Fruit fly (Drosophila melanogaster) whole organism, embryonic: ENCODE data around the gene MED15.

Experiments
- B-H1 ChIP-seq: fragments of 200-800 bp; sonication (Bioruptor generic); IDR thresholded peaks from 3 replicates; pipeline ENCODE4 v1.3.6; 2022; ENCODE audit warnings: missing biosample characterization, missing genetic modification characterization
- CG10565 ChIP-seq: fragments of 200-800 bp; sonication (Bioruptor generic); optimal IDR thresholded peaks from 3 replicates; lab custom pipeline; 2016; ENCODE audit warnings: missing biosample characterization, mild to moderate bottlenecking, missing genetic modification characterization
- CG11456 ChIP-seq: fragments of 200-800 bp; sonication (Bioruptor generic); IDR thresholded peaks from 3 replicates; pipeline ENCODE4 v1.3.6; 2022; ENCODE audit warnings: missing biosample characterization, missing genetic modification characterization
- CG11504 ChIP-seq: fragments of 200-800 bp; sonication (Bioruptor generic); optimal IDR thresholded peaks from 3 replicates; lab custom pipeline; 2019; ENCODE audit warnings: missing biosample characterization, mild to moderate bottlenecking, missing genetic modification characterization, moderate library complexity
- CG12299 ChIP-seq: fragments of 200-800 bp; sonication (Bioruptor generic); optimal IDR thresholded peaks from 2 replicates; lab custom pipeline; 2018; ENCODE audit warnings: missing biosample characterization, mild to moderate bottlenecking, missing genetic modification characterization
- CG12744 ChIP-seq: fragments of 200-800 bp; sonication (Bioruptor generic); optimal IDR thresholded peaks from 2 replicates; lab custom pipeline; 2016; ENCODE audit warnings: missing biosample characterization, missing genetic modification characterization
- CG12942 ChIP-seq: fragments of 200-800 bp; sonication (Bioruptor generic); optimal IDR thresholded peaks from 3 replicates; lab custom pipeline; 2016; ENCODE audit warnings: missing biosample characterization, missing genetic modification characterization
- CG13287 ChIP-seq: fragments of 200-800 bp; sonication (Bioruptor generic); IDR thresholded peaks from 2 replicates; pipeline ENCODE4 v1.3.6; 2022; ENCODE audit warnings: missing biosample characterization, missing genetic modification characterization; ENCODE audit not compliant: partially characterized antibody
- CG13296 ChIP-seq: fragments of 200-800 bp; sonication (Bioruptor generic); optimal IDR thresholded peaks from 3 replicates; lab custom pipeline; 2018; ENCODE audit warnings: missing biosample characterization, mild to moderate bottlenecking, missing genetic modification characterization
- CG13775 ChIP-seq: fragments of 200-800 bp; sonication (Bioruptor generic); optimal IDR thresholded peaks from 3 replicates; lab custom pipeline; 2017; ENCODE audit warnings: missing biosample characterization, mild to moderate bottlenecking, missing genetic modification characterization
- CG17186 ChIP-seq: fragments of 200-800 bp; sonication (Bioruptor generic); optimal IDR thresholded peaks from 3 replicates; lab custom pipeline; 2017; ENCODE audit warnings: missing biosample characterization, missing genetic modification reagents, missing genetic modification characterization
- CG17359 ChIP-seq: fragments of 200-800 bp; sonication (Bioruptor generic); optimal IDR thresholded peaks from 3 replicates; lab custom pipeline; 2018; ENCODE audit warnings: missing biosample characterization, mild to moderate bottlenecking, missing genetic modification characterization, moderate library complexity
- CG17912 ChIP-seq: fragments of 200-800 bp; sonication (Bioruptor generic); optimal IDR thresholded peaks from 2 replicates; lab custom pipeline; 2018; ENCODE audit warnings: missing biosample characterization, mild to moderate bottlenecking, missing genetic modification characterization
- CG1832 ChIP-seq: fragments of 200-800 bp; sonication (Bioruptor generic); optimal IDR thresholded peaks from 2 replicates; lab custom pipeline; 2017; ENCODE audit warnings: missing biosample characterization, mild to moderate bottlenecking, missing genetic modification characterization, inconsistent platforms
- CG2202 ChIP-seq: fragments of 200-800 bp; sonication (Bioruptor generic); optimal IDR thresholded peaks from 2 replicates; lab custom pipeline; 2018; ENCODE audit warnings: missing biosample characterization, mild to moderate bottlenecking, missing genetic modification characterization
- CG2678 ChIP-seq: fragments of 200-800 bp; sonication (Bioruptor generic); optimal IDR thresholded peaks from 3 replicates; lab custom pipeline; 2019; ENCODE audit warnings: missing biosample characterization, mild to moderate bottlenecking, missing genetic modification characterization, moderate library complexity
- CG2875 ChIP-seq: fragments of 200-800 bp; sonication (Bioruptor generic); optimal IDR thresholded peaks from 2 replicates; lab custom pipeline; 2017; ENCODE audit warnings: missing biosample characterization, mild to moderate bottlenecking, missing genetic modification characterization, missing genetic modification reagents
- CG30431 ChIP-seq: fragments of 200-800 bp; sonication (Bioruptor generic); optimal IDR thresholded peaks from 2 replicates; lab custom pipeline; 2017; ENCODE audit warnings: missing biosample characterization, missing genetic modification characterization
- CG31224 ChIP-seq: fragments of 200-800 bp; sonication (Bioruptor generic); IDR thresholded peaks from 2 replicates; pipeline ENCODE4 v1.3.6; 2022; ENCODE audit warnings: missing biosample characterization, missing genetic modification characterization
- CG31388 ChIP-seq: fragments of 200-800 bp; sonication (Bioruptor generic); optimal IDR thresholded peaks from 2 replicates; lab custom pipeline; 2016; ENCODE audit warnings: missing biosample characterization, missing genetic modification characterization
- CG3281 ChIP-seq: fragments of 200-800 bp; sonication (Bioruptor generic); optimal IDR thresholded peaks from 3 replicates; lab custom pipeline; 2017; ENCODE audit warnings: missing biosample characterization, mild to moderate bottlenecking, missing genetic modification characterization
- CG4282 ChIP-seq: fragments of 200-800 bp; sonication (Bioruptor generic); optimal IDR thresholded peaks from 2 replicates; lab custom pipeline; 2016; ENCODE audit warnings: missing biosample characterization, missing genetic modification characterization
- CG7372 ChIP-seq: fragments of 200-800 bp; sonication (Bioruptor generic); IDR thresholded peaks from 2 replicates; pipeline ENCODE4 v1.3.6; 2022; ENCODE audit warnings: missing biosample characterization, missing genetic modification characterization
- CG7745 ChIP-seq: fragments of 200-800 bp; sonication (Bioruptor generic); optimal IDR thresholded peaks from 2 replicates; lab custom pipeline; 2018; ENCODE audit warnings: missing biosample characterization, mild to moderate bottlenecking, missing genetic modification characterization, moderate library complexity
- CHES-1-like ChIP-seq: fragments of 200-800 bp; sonication (Bioruptor generic); optimal IDR thresholded peaks from 2 replicates; lab custom pipeline; 2016; ENCODE audit warnings: missing biosample characterization, missing genetic modification characterization
- CoRest ChIP-seq: fragments of 200-800 bp; sonication (Bioruptor generic); optimal IDR thresholded peaks from 3 replicates; lab custom pipeline; 2018; ENCODE audit warnings: missing biosample characterization, mild to moderate bottlenecking, missing genetic modification characterization, moderate library complexity
- D ChIP-seq, 2 experiments: fragments of 200-800 bp in 1 of 2; fragments of >200 bp in 1 of 2; sonication (Bioruptor generic) in 1 of 2; optimal IDR thresholded peaks; 2 replicates in 1 of 2; 3 replicates in 1 of 2; lab custom pipeline; 2017; ENCODE audit warnings: mild to moderate bottlenecking in 1 of 2, missing biosample characterization in 1 of 2, missing genetic modification characterization in 1 of 2, missing genetic modification reagents in 1 of 2
- Doc3 ChIP-seq: fragments of 200-800 bp; sonication (Bioruptor generic); IDR thresholded peaks from 3 replicates; pipeline ENCODE4 v1.3.6; 2022; ENCODE audit warnings: missing biosample characterization, missing genetic modification characterization; ENCODE audit not compliant: partially characterized antibody
- Ets97D ChIP-seq: fragments of 200-800 bp; sonication (Bioruptor generic); optimal IDR thresholded peaks from 3 replicates; lab custom pipeline; 2016; ENCODE audit warnings: missing biosample characterization, missing genetic modification characterization
- Fer2 ChIP-seq: fragments of 200-800 bp; sonication (Bioruptor generic); optimal IDR thresholded peaks from 2 replicates; lab custom pipeline; 2018; ENCODE audit warnings: missing biosample characterization, mild to moderate bottlenecking, missing genetic modification characterization, moderate library complexity
- Gsc ChIP-seq: fragments of 200-800 bp; sonication (Bioruptor generic); IDR thresholded peaks from 2 replicates; pipeline ENCODE4 v1.3.6; 2022; ENCODE audit warnings: missing biosample characterization, missing genetic modification characterization
- HLHmδ ChIP-seq: fragments of 200-800 bp; sonication (Bioruptor generic); optimal IDR thresholded peaks from 2 replicates; lab custom pipeline; 2018; ENCODE audit warnings: missing biosample characterization, mild to moderate bottlenecking, missing genetic modification characterization, moderate library complexity
- Kr ChIP-seq: fragments of 200-800 bp; sonication (Bioruptor generic); optimal IDR thresholded peaks from 2 replicates; lab custom pipeline; 2017; ENCODE audit warnings: missing biosample characterization, mild to moderate bottlenecking, missing genetic modification characterization
- Lhr ChIP-seq: fragments of 200-800 bp; sonication (Bioruptor generic); optimal IDR thresholded peaks from 3 replicates; lab custom pipeline; 2017; ENCODE audit warnings: mild to moderate bottlenecking, missing biosample characterization, missing genetic modification reagents, missing genetic modification characterization
- Meics ChIP-seq: fragments of 200-800 bp; sonication (Bioruptor generic); optimal IDR thresholded peaks from 2 replicates; lab custom pipeline; 2017; ENCODE audit warnings: missing biosample characterization, mild to moderate bottlenecking, missing genetic modification characterization
- NC2β ChIP-seq: fragments of 200-800 bp; sonication (Bioruptor generic); optimal IDR thresholded peaks from 2 replicates; lab custom pipeline; 2016; ENCODE audit warnings: missing biosample characterization, missing genetic modification characterization
- Sry-β ChIP-seq: fragments of 200-800 bp; sonication (Bioruptor generic); optimal IDR thresholded peaks from 2 replicates; lab custom pipeline; 2018; ENCODE audit warnings: missing biosample characterization, mild to moderate bottlenecking, missing genetic modification characterization, moderate library complexity
- bsh ChIP-seq, 2 experiments: fragments of 200-800 bp; sonication (Bioruptor generic); optimal IDR thresholded peaks; 2 replicates each; lab custom pipeline; 2017 to 2018; ENCODE audit warnings: mild to moderate bottlenecking in 2 of 2, missing biosample characterization in 2 of 2, missing genetic modification characterization in 2 of 2, moderate library complexity in 1 of 2
- chn ChIP-seq: fragments of 200-800 bp; sonication (Bioruptor generic); optimal IDR thresholded peaks from 2 replicates; lab custom pipeline; 2016; ENCODE audit warnings: missing biosample characterization, missing genetic modification characterization
- fd102C ChIP-seq: fragments of 200-800 bp; sonication (Bioruptor generic); optimal IDR thresholded peaks from 2 replicates; lab custom pipeline; 2018; ENCODE audit warnings: missing biosample characterization, mild to moderate bottlenecking, missing genetic modification characterization, moderate library complexity
- h ChIP-seq: fragments of >200 bp; optimal IDR thresholded peaks from 2 replicates; lab custom pipeline; 2017
- ind ChIP-seq: fragments of 200-800 bp; sonication (Bioruptor generic); optimal IDR thresholded peaks from 3 replicates; lab custom pipeline; 2016; ENCODE audit warnings: missing biosample characterization, missing genetic modification characterization
- klu ChIP-seq: fragments of 200-800 bp; sonication (Bioruptor generic); IDR thresholded peaks from 2 replicates; pipeline ENCODE4 v1.3.6; 2022; ENCODE audit warnings: missing biosample characterization, missing genetic modification characterization
- peb ChIP-seq: fragments of 200-800 bp; sonication (Bioruptor generic); IDR thresholded peaks from 2 replicates; pipeline ENCODE4 v1.3.6; 2022; ENCODE audit warnings: missing biosample characterization, missing genetic modification characterization
- repo ChIP-seq: fragments of 200-800 bp; sonication (Bioruptor generic); optimal IDR thresholded peaks from 2 replicates; lab custom pipeline; 2016; ENCODE audit warnings: missing biosample characterization, missing genetic modification characterization
- slp2 ChIP-seq: fragments of 200-800 bp; sonication (Bioruptor generic); optimal IDR thresholded peaks from 2 replicates; lab custom pipeline; 2016; ENCODE audit warnings: missing biosample characterization, missing genetic modification characterization
- tap ChIP-seq: fragments of 200-800 bp; optimal IDR thresholded peaks from 3 replicates; lab custom pipeline; 2019; ENCODE audit warnings: missing biosample characterization, mild to moderate bottlenecking, missing genetic modification characterization, moderate library complexity
- wor ChIP-seq: fragments of 200-800 bp; sonication (Bioruptor generic); IDR thresholded peaks from 2 replicates; pipeline ENCODE4 v1.3.6; 2022; ENCODE audit warnings: missing biosample characterization, missing genetic modification characterization

MED15 gene

dm6 chr2L:430820-431628 is 41.8 kb upstream of the MED15 start, which contains the start of gene ex (continued):
- TF ChIP-seq CG17912 (GFP tag; lab: Kevin White, UChicago) (peak; percentile 71), bsh (GFP tag; optimal IDR thresholded peaks at IDR 0.05; lab: Kevin White, UChicago) (peak; percentile 63 to 66), repo (GFP tag; lab: Kevin White, UChicago) (no peak), CG17186 (GFP tag; lab: Kevin White, UChicago) (peak; percentile 51), CG31388 (GFP tag; lab: Kevin White, UChicago) (no peak), wor (GFP tag; lab: Robert Waterston, UW) (no peak), NC2β (GFP tag; lab: Kevin White, UChicago) (peak; percentile 35), CG2678 (tag; lab: Kevin White, UChicago) (peak; percentile 76), CG30431 (GFP tag; lab: Kevin White, UChicago) (no peak), CoRest (tag; lab: Kevin White, UChicago) (peak; percentile 41), tap (tag; lab: Kevin White, UChicago) (peak; percentile 66), CG13287 (GFP tag; lab: Robert Waterston, UW) (peak; percentile 24; the same call in 1 of the 2 replicates), CG2202 (tag; lab: Kevin White, UChicago) (peak; percentile 70), CG11504 (tag; lab: Kevin White, UChicago) (peak; percentile 51), CG1832 (GFP tag; lab: Kevin White, UChicago) (no peak), slp2 (GFP tag; lab: Kevin White, UChicago) (no peak), Meics (GFP tag; lab: Kevin White, UChicago) (peak; percentile 72), CG7745 (tag; lab: Kevin White, UChicago) (peak; percentile 67), CG13296 (GFP tag; lab: Kevin White, UChicago) (peak; percentile 89), CG17359 (tag; lab: Kevin White, UChicago) (peak; percentile 79), peb (GFP tag; lab: Robert Waterston, UW) (no peak), CG12744 (GFP tag; lab: Kevin White, UChicago) (no peak), Fer2 (tag; lab: Kevin White, UChicago) (peak; percentile 48), Doc3 (GFP tag; lab: Robert Waterston, UW) (no peak), Gsc (GFP tag; lab: Robert Waterston, UW) (no peak), ind (GFP tag; lab: Kevin White, UChicago) (no peak), CG13775 (no peak), CG10565 (GFP tag; lab: Kevin White, UChicago) (no peak), chn (GFP tag; lab: Kevin White, UChicago) (no peak), CG4282 (GFP tag; lab: Kevin White, UChicago) (peak; percentile 20), Ets97D (GFP tag; lab: Kevin White, UChicago) (no peak), CG3281 (GFP tag; lab: Kevin White, UChicago) (peak; percentile 65), CG11456 (GFP tag; lab: Robert Waterston, UW) (no peak; the same call in 2 of the 3 replicates), Sry-β (peak; percentile 5), D (optimal IDR thresholded peaks at IDR 0.05; lab: Kevin White, UChicago) (no peak), D (GFP tag; optimal IDR thresholded peaks at IDR 0.05; lab: Kevin White, UChicago) (peak; percentile 14), CG31224 (no peak), HLHmδ (GFP tag; lab: Kevin White, UChicago) (no peak), klu (GFP tag; lab: Robert Waterston, UW) (no peak), fd102C (peak; percentile 61), CG2875 (peak; percentile 80), B-H1 (no peak; the same call in 2 of the 3 replicates), CHES-1-like (peak; percentile 43), h (no peak), CG12299 (tag; lab: Kevin White, UChicago) (peak; percentile 65), Lhr (peak; percentile 27), CG7372 (GFP tag; lab: Robert Waterston, UW) (no peak), CG12942 (GFP tag; lab: Kevin White, UChicago) (no peak), Kr (peak; percentile 60)
